Fruit fly (Drosophila melanogaster) whole organism, wandering third instar larva: ENCODE data around the gene Mesh1.

Experiments used
- CG32264 ChIP-seq: fragments of 200-800 bp; sonication (Bioruptor generic); optimal IDR thresholded peaks from 2 replicates; lab custom pipeline; 2016; ENCODE audit warnings: missing biosample characterization, missing genetic modification characterization
- Dfd ChIP-seq: fragments of >200 bp; optimal IDR thresholded peaks from 2 replicates; lab custom pipeline; 2017; ENCODE audit warnings: missing biosample characterization, missing genetic modification characterization
- GATAd ChIP-seq: sonication (Bioruptor generic); optimal IDR thresholded peaks from 2 replicates; lab custom pipeline; 2016; ENCODE audit warnings: missing biosample characterization, missing genetic modification characterization
- HLH106 ChIP-seq: fragments of 200-800 bp; optimal IDR thresholded peaks from 3 replicates; lab custom pipeline; 2019; ENCODE audit warnings: missing biosample characterization, mild to moderate bottlenecking, missing genetic modification characterization, moderate library complexity
- Hnf4 ChIP-seq: fragments of 200-800 bp; sonication (Bioruptor generic); optimal IDR thresholded peaks from 2 replicates; lab custom pipeline; 2016; ENCODE audit warnings: missing biosample characterization, mild to moderate bottlenecking, missing genetic modification characterization
- Hr78 ChIP-seq: fragments of >200 bp; optimal IDR thresholded peaks from 2 replicates; lab custom pipeline; 2017; ENCODE audit warnings: missing biosample characterization, missing genetic modification characterization
- OdsH ChIP-seq: fragments of 200-800 bp; sonication (Bioruptor generic); optimal IDR thresholded peaks from 2 replicates; lab custom pipeline; 2016; ENCODE audit warnings: missing biosample characterization, mild to moderate bottlenecking, missing genetic modification characterization
- Sp1 ChIP-seq: fragments of 200-800 bp; sonication (Bioruptor generic); optimal IDR thresholded peaks from 3 replicates; lab custom pipeline; 2019; ENCODE audit warnings: missing biosample characterization, mild to moderate bottlenecking, missing genetic modification characterization, moderate library complexity
- br ChIP-seq: fragments of 200-800 bp; sonication (Bioruptor generic); optimal IDR thresholded peaks from 2 replicates; lab custom pipeline; 2016; ENCODE audit warnings: missing biosample characterization, missing genetic modification characterization
- lola ChIP-seq: fragments of >200 bp; optimal IDR thresholded peaks from 2 replicates; lab custom pipeline; 2017; ENCODE audit warnings: missing biosample characterization, missing genetic modification characterization
- pan ChIP-seq: fragments of >200 bp; optimal IDR thresholded peaks from 2 replicates; lab custom pipeline; 2017
- psq ChIP-seq: fragments of 200-800 bp; sonication (Bioruptor generic); optimal IDR thresholded peaks from 3 replicates; lab custom pipeline; 2017; ENCODE audit warnings: missing biosample characterization, mild to moderate bottlenecking, missing genetic modification characterization, moderate library complexity
- sage ChIP-seq: fragments of 200-800 bp; sonication (Bioruptor generic); optimal IDR thresholded peaks from 2 replicates; lab custom pipeline; 2016; ENCODE audit warnings: missing biosample characterization, mild to moderate bottlenecking, missing genetic modification characterization
- usp ChIP-seq: fragments of >200 bp; optimal IDR thresholded peaks from 2 replicates; lab custom pipeline; 2017; ENCODE audit warnings: missing biosample characterization, missing genetic modification characterization

dm6 chr3R:29244727-29245126, 42.4 kb upstream of the Mesh1 start, which contains the start of gene CG31445:
- TF ChIP-seq GATAd, result no peak
- no peak for TF ChIP-seq sage
- TF ChIP-seq CG32264, result no peak
- TF ChIP-seq Sp1 (GFP tag; lab: Kevin White, UChicago), result no peak
- no peak for TF ChIP-seq psq (GFP tag; lab: Kevin White, UChicago)
- no peak for TF ChIP-seq Hr78
- TF ChIP-seq Dfd (GFP tag; lab: Kevin White, UChicago), result no peak
- no peak for TF ChIP-seq usp (GFP tag; lab: Kevin White, UChicago)
- no peak for TF ChIP-seq br (GFP tag; lab: Kevin White, UChicago)
- no peak for TF ChIP-seq HLH106 (tag; lab: Kevin White, UChicago)
- TF ChIP-seq lola (GFP tag; lab: Kevin White, UChicago), result no peak
- TF ChIP-seq Hnf4 (GFP tag; lab: Kevin White, UChicago), result no peak
- TF ChIP-seq pan (lab: Kevin White, UChicago), result no peak
- no peak for TF ChIP-seq OdsH (GFP tag; lab: Kevin White, UChicago)
